Fruit fly (Drosophila melanogaster) whole organism, embryonic: ENCODE results near the gene Sce.

Experiments
- ATbp ChIP-seq: fragments of 200-800 bp; sonication (Bioruptor generic); optimal IDR thresholded peaks from 2 replicates; lab custom pipeline; 2017; ENCODE audit warnings: missing biosample characterization, mild to moderate bottlenecking, missing genetic modification characterization, missing genetic modification reagents
- CG12155 ChIP-seq: fragments of 200-800 bp; sonication (Bioruptor generic); optimal IDR thresholded peaks from 3 replicates; lab custom pipeline; 2016; ENCODE audit warnings: missing biosample characterization, missing genetic modification characterization
- CG1233 ChIP-seq: fragments of 200-800 bp; sonication (Bioruptor generic); optimal IDR thresholded peaks from 4 replicates; lab custom pipeline; 2018; ENCODE audit warnings: missing biosample characterization, mild to moderate bottlenecking, missing genetic modification characterization
- CG12659 ChIP-seq: fragments of 200-800 bp; sonication (Bioruptor generic); optimal IDR thresholded peaks from 3 replicates; lab custom pipeline; 2017; ENCODE audit warnings: mild to moderate bottlenecking, missing biosample characterization, missing genetic modification reagents, missing genetic modification characterization
- CG13775 ChIP-seq: fragments of 200-800 bp; sonication (Bioruptor generic); optimal IDR thresholded peaks from 3 replicates; lab custom pipeline; 2017; ENCODE audit warnings: missing biosample characterization, mild to moderate bottlenecking, missing genetic modification characterization
- CG14014 ChIP-seq: fragments of 200-800 bp; sonication (Bioruptor generic); IDR thresholded peaks from 2 replicates; pipeline ENCODE4 v1.3.6; 2022; ENCODE audit warnings: missing biosample characterization, missing genetic modification characterization
- CG14860 ChIP-seq: fragments of 200-800 bp; sonication (Bioruptor generic); IDR thresholded peaks from 3 replicates; pipeline ENCODE4 v1.3.6; 2022; ENCODE audit warnings: missing biosample characterization, missing genetic modification characterization; ENCODE audit not compliant: partially characterized antibody
- CG1602 ChIP-seq: fragments of 200-800 bp; sonication (Bioruptor generic); optimal IDR thresholded peaks from 3 replicates; lab custom pipeline; 2016; ENCODE audit warnings: missing biosample characterization, missing genetic modification characterization
- CG16779 ChIP-seq: fragments of 200-800 bp; sonication (Bioruptor generic); IDR thresholded peaks from 2 replicates; pipeline ENCODE4 v1.3.6; 2022; ENCODE audit warnings: missing biosample characterization, missing genetic modification characterization
- CG17186 ChIP-seq: fragments of 200-800 bp; sonication (Bioruptor generic); optimal IDR thresholded peaks from 3 replicates; lab custom pipeline; 2017; ENCODE audit warnings: missing biosample characterization, missing genetic modification reagents, missing genetic modification characterization
- CG17568 ChIP-seq: fragments of 200-800 bp; sonication (Bioruptor generic); optimal IDR thresholded peaks from 2 replicates; lab custom pipeline; 2018; ENCODE audit warnings: missing biosample characterization, mild to moderate bottlenecking, missing genetic modification characterization, moderate library complexity
- CG2678 ChIP-seq: fragments of 200-800 bp; sonication (Bioruptor generic); optimal IDR thresholded peaks from 3 replicates; lab custom pipeline; 2019; ENCODE audit warnings: missing biosample characterization, mild to moderate bottlenecking, missing genetic modification characterization, moderate library complexity
- CG3065 ChIP-seq: fragments of 200-800 bp; sonication (Bioruptor generic); optimal IDR thresholded peaks from 2 replicates; lab custom pipeline; 2016; ENCODE audit warnings: missing biosample characterization, missing genetic modification characterization
- CG3407 ChIP-seq: fragments of 200-800 bp; sonication (Bioruptor generic); optimal IDR thresholded peaks from 2 replicates; lab custom pipeline; 2018; ENCODE audit warnings: missing biosample characterization, mild to moderate bottlenecking, missing genetic modification characterization
- CG34376 ChIP-seq: fragments of 200-800 bp; sonication (Bioruptor generic); optimal IDR thresholded peaks from 2 replicates; lab custom pipeline; 2018; ENCODE audit warnings: missing biosample characterization, mild to moderate bottlenecking, missing genetic modification characterization
- CG3995 ChIP-seq: fragments of 200-800 bp; sonication (Bioruptor generic); optimal IDR thresholded peaks from 3 replicates; lab custom pipeline; 2016; ENCODE audit warnings: missing biosample characterization, missing genetic modification characterization
- CG4424 ChIP-seq: fragments of 200-800 bp; sonication (Bioruptor generic); optimal IDR thresholded peaks from 3 replicates; lab custom pipeline; 2016; ENCODE audit warnings: missing biosample characterization, missing genetic modification characterization
- CG4617 ChIP-seq: fragments of 200-800 bp; sonication (Bioruptor generic); optimal IDR thresholded peaks from 3 replicates; lab custom pipeline; 2016; ENCODE audit warnings: missing biosample characterization, missing genetic modification characterization, borderline replicate concordance
- CG6854 ChIP-seq: fragments of 200-800 bp; sonication (Bioruptor generic); optimal IDR thresholded peaks from 3 replicates; lab custom pipeline; 2017; ENCODE audit warnings: missing biosample characterization, mild to moderate bottlenecking, missing genetic modification characterization
- CG7271 ChIP-seq: fragments of 200-800 bp; sonication (Bioruptor generic); optimal IDR thresholded peaks from 2 replicates; lab custom pipeline; 2018; ENCODE audit warnings: missing biosample characterization, mild to moderate bottlenecking, missing genetic modification characterization, moderate library complexity
- CG7372 ChIP-seq: fragments of 200-800 bp; sonication (Bioruptor generic); IDR thresholded peaks from 2 replicates; pipeline ENCODE4 v1.3.6; 2022; ENCODE audit warnings: missing biosample characterization, missing genetic modification characterization
- CG8944 ChIP-seq: fragments of 200-800 bp; sonication (Bioruptor generic); optimal IDR thresholded peaks from 3 replicates; lab custom pipeline; 2016; ENCODE audit warnings: missing biosample characterization, missing genetic modification characterization
- CG9876 ChIP-seq: fragments of 200-800 bp; sonication (Bioruptor generic); optimal IDR thresholded peaks from 2 replicates; lab custom pipeline; 2016; ENCODE audit warnings: missing biosample characterization, missing genetic modification characterization
- Dad ChIP-seq: fragments of 200-800 bp; sonication (Bioruptor generic); optimal IDR thresholded peaks from 3 replicates; lab custom pipeline; 2016; ENCODE audit warnings: missing biosample characterization, missing genetic modification characterization
- Dll ChIP-seq: fragments of 200-800 bp; sonication (Bioruptor generic); IDR thresholded peaks from 4 replicates; pipeline ENCODE4 v1.3.6; 2022; ENCODE audit warnings: missing biosample characterization, missing genetic modification characterization; ENCODE audit not compliant: partially characterized antibody
- ERR ChIP-seq: fragments of 200-800 bp; sonication (Bioruptor generic); optimal IDR thresholded peaks from 2 replicates; lab custom pipeline; 2016; ENCODE audit warnings: missing biosample characterization, missing genetic modification characterization
- Ets65A ChIP-seq: fragments of 200-800 bp; sonication (Bioruptor generic); peaks from one replicate; lab custom pipeline; 2016; ENCODE audit warnings: missing biosample characterization, missing genetic modification characterization
- Gug ChIP-seq: fragments of 200-800 bp; sonication (Bioruptor generic); IDR thresholded peaks from 4 replicates; pipeline ENCODE4 v1.3.6; 2022; ENCODE audit warnings: missing biosample characterization, missing genetic modification characterization
- HHEX ChIP-seq: fragments of 200-800 bp; sonication (Bioruptor generic); optimal IDR thresholded peaks from 3 replicates; lab custom pipeline; 2017; ENCODE audit warnings: missing biosample characterization, mild to moderate bottlenecking, missing genetic modification characterization, missing genetic modification reagents
- Hey ChIP-seq: fragments of 200-800 bp; sonication (Bioruptor generic); optimal IDR thresholded peaks from 3 replicates; lab custom pipeline; 2018; ENCODE audit warnings: missing biosample characterization, mild to moderate bottlenecking, missing genetic modification characterization
- Hr3 ChIP-seq: fragments of 200-800 bp; sonication (Bioruptor generic); optimal IDR thresholded peaks from 3 replicates; lab custom pipeline; 2016; ENCODE audit warnings: missing biosample characterization, missing genetic modification characterization
- Hr51 ChIP-seq, 2 experiments: fragments of 200-800 bp; sonication (Bioruptor generic); optimal IDR thresholded peaks; 2 replicates in 1 of 2; 3 replicates in 1 of 2; lab custom pipeline; 2016 to 2018; ENCODE audit warnings: missing biosample characterization in 2 of 2, missing genetic modification characterization in 2 of 2, mild to moderate bottlenecking in 1 of 2, moderate library complexity in 1 of 2
- Meics ChIP-seq: fragments of 200-800 bp; sonication (Bioruptor generic); optimal IDR thresholded peaks from 2 replicates; lab custom pipeline; 2017; ENCODE audit warnings: missing biosample characterization, mild to moderate bottlenecking, missing genetic modification characterization
- Ptx1 ChIP-seq: fragments of 200-800 bp; sonication (Bioruptor generic); IDR thresholded peaks from 2 replicates; pipeline ENCODE4 v1.3.6; 2022; ENCODE audit warnings: missing biosample characterization, missing genetic modification characterization
- Sry-δ ChIP-seq: fragments of 200-800 bp; sonication (Bioruptor generic); optimal IDR thresholded peaks from 2 replicates; lab custom pipeline; 2016; ENCODE audit warnings: missing biosample characterization, missing genetic modification characterization
- bsh ChIP-seq, 2 experiments: fragments of 200-800 bp; sonication (Bioruptor generic); optimal IDR thresholded peaks; 2 replicates each; lab custom pipeline; 2017 to 2018; ENCODE audit warnings: mild to moderate bottlenecking in 2 of 2, missing biosample characterization in 2 of 2, missing genetic modification characterization in 2 of 2, moderate library complexity in 1 of 2
- dysf ChIP-seq: fragments of 200-800 bp; sonication (Bioruptor generic); IDR thresholded peaks from 3 replicates; pipeline ENCODE4 v1.3.6; 2022; ENCODE audit warnings: missing biosample characterization, missing genetic modification characterization
- esg ChIP-seq: fragments of 200-800 bp; sonication (Bioruptor generic); conservative IDR thresholded peaks from 2 replicates; pipeline ENCODE4 v1.3.6; 2022; ENCODE audit warnings: missing biosample characterization, missing genetic modification characterization
- fd3F ChIP-seq: fragments of 200-800 bp; sonication (Bioruptor generic); optimal IDR thresholded peaks from 2 replicates; lab custom pipeline; 2018; ENCODE audit warnings: missing biosample characterization, mild to moderate bottlenecking, missing genetic modification characterization, moderate library complexity
- hb ChIP-seq: fragments of 200-800 bp; sonication (Bioruptor generic); IDR thresholded peaks from 3 replicates; pipeline ENCODE4 v1.3.6; 2022; ENCODE audit warnings: missing biosample characterization, missing genetic modification characterization; ENCODE audit not compliant: partially characterized antibody
- hkb ChIP-seq, 2 experiments: fragments of 200-800 bp in 1 of 2; fragments of >200 bp in 1 of 2; sonication (Bioruptor generic) in 1 of 2; IDR thresholded peaks in 1 of 2; optimal IDR thresholded peaks in 1 of 2; 2 replicates each; pipeline versions ENCODE4 v1.3.6 to Lab custom; 2017 to 2022; ENCODE audit warnings: missing biosample characterization in 1 of 2, missing genetic modification characterization in 1 of 2
- kah ChIP-seq: fragments of 200-800 bp; sonication (Bioruptor generic); optimal IDR thresholded peaks from 2 replicates; lab custom pipeline; 2018; ENCODE audit warnings: missing biosample characterization, mild to moderate bottlenecking, missing genetic modification characterization
- luna ChIP-seq: fragments of 200-800 bp; sonication (Bioruptor generic); optimal IDR thresholded peaks from 2 replicates; lab custom pipeline; 2016; ENCODE audit warnings: missing biosample characterization, missing genetic modification characterization
- maf-S ChIP-seq: fragments of 200-800 bp; sonication (Bioruptor generic); optimal IDR thresholded peaks from 2 replicates; lab custom pipeline; 2016; ENCODE audit warnings: missing biosample characterization, missing genetic modification characterization
- nau ChIP-seq: fragments of 200-800 bp; sonication (Bioruptor generic); optimal IDR thresholded peaks from 3 replicates; lab custom pipeline; 2017; ENCODE audit warnings: missing biosample characterization, mild to moderate bottlenecking, missing genetic modification characterization, missing genetic modification reagents
- pzg ChIP-seq: fragments of 200-800 bp; sonication (Bioruptor generic); optimal IDR thresholded peaks from 3 replicates; lab custom pipeline; 2018; ENCODE audit warnings: missing biosample characterization, mild to moderate bottlenecking, missing genetic modification characterization, moderate library complexity
- row ChIP-seq: fragments of 200-800 bp; sonication (Bioruptor generic); IDR thresholded peaks from 3 replicates; pipeline ENCODE4 v1.3.6; 2022; ENCODE audit warnings: missing biosample characterization, missing genetic modification characterization
- seq ChIP-seq: fragments of 200-800 bp; sonication (Bioruptor generic); IDR thresholded peaks from 2 replicates; pipeline ENCODE4 v1.3.6; 2022; ENCODE audit warnings: missing biosample characterization, missing genetic modification characterization
- zfh1 ChIP-seq: fragments of 200-800 bp; sonication (Bioruptor generic); IDR thresholded peaks from 3 replicates; pipeline ENCODE4 v1.3.6; 2022; ENCODE audit warnings: missing biosample characterization, missing genetic modification characterization

The Sce gene

DNA sequence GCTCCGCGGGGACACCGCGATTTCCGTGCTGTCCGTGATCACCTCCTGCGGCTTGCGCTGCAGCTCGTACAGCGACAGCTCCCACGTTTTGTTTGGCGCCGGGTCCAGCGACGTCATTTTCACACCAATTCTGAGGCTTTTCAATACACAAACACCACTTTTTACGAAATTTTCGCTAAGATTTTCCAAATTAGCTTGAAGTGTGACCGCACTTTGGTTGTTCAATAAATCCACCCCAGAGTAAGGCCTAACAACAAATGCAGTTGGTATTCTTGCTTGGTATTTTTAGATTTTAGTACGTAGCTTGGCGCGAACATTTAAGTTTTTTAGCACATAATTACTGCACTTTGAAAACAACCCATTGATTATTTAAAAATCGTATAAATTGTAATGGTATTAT is at the start of gene Sce (continued):
- peak; percentile 79 for TF ChIP-seq CG4617 (GFP tag; lab: Kevin White, UChicago)
- no peak for TF ChIP-seq maf-S (GFP tag; lab: Kevin White, UChicago)
- no peak for TF ChIP-seq CG14860 (GFP tag; lab: Robert Waterston, UW)
- no peak for TF ChIP-seq CG12659 (GFP tag; lab: Kevin White, UChicago)
- TF ChIP-seq bsh (GFP tag; optimal IDR thresholded peaks at IDR 0.05; lab: Kevin White, UChicago), result no peak
- TF ChIP-seq nau (GFP tag; lab: Kevin White, UChicago), result no peak
- peak; percentile 71 for TF ChIP-seq pzg (GFP tag; lab: Kevin White, UChicago)
- TF ChIP-seq Hr3, result no peak
- TF ChIP-seq Ptx1, result no peak
- TF ChIP-seq HHEX (GFP tag; lab: Kevin White, UChicago), result no peak
- TF ChIP-seq CG7372 (GFP tag; lab: Robert Waterston, UW), result no peak
- no peak for TF ChIP-seq CG3407 (GFP tag; lab: Kevin White, UChicago)
- no peak for TF ChIP-seq Hr51 (GFP tag; optimal IDR thresholded peaks at IDR 0.05; lab: Kevin White, UChicago)
- no peak for TF ChIP-seq kah (GFP tag; lab: Kevin White, UChicago)
- no peak for TF ChIP-seq CG8944 (GFP tag; lab: Kevin White, UChicago)
- no peak for TF ChIP-seq hkb (optimal IDR thresholded peaks at IDR 0.05; lab: Kevin White, UChicago)
- no peak for TF ChIP-seq hkb (GFP tag; IDR thresholded peaks at IDR 0.05; lab: Robert Waterston, UW)
- no peak for TF ChIP-seq CG17568 (GFP tag; lab: Kevin White, UChicago)
- no peak for TF ChIP-seq CG1602
- TF ChIP-seq CG12155 (GFP tag; lab: Kevin White, UChicago), result no peak
- TF ChIP-seq Sry-δ (GFP tag; lab: Kevin White, UChicago), result no peak
- no peak for TF ChIP-seq esg
- TF ChIP-seq CG16779 (GFP tag; lab: Robert Waterston, UW), result no peak
- no peak for TF ChIP-seq CG9876
- 0 out of 4 replicates have a peak, but pooled peaks have one; percentile 13 for TF ChIP-seq Dll (GFP tag; lab: Robert Waterston, UW)
- no peak for TF ChIP-seq dysf (GFP tag; lab: Robert Waterston, UW)
- TF ChIP-seq CG3065 (GFP tag; lab: Kevin White, UChicago), result no peak
- TF ChIP-seq, all 482 proteins: peak for 15

DNA sequence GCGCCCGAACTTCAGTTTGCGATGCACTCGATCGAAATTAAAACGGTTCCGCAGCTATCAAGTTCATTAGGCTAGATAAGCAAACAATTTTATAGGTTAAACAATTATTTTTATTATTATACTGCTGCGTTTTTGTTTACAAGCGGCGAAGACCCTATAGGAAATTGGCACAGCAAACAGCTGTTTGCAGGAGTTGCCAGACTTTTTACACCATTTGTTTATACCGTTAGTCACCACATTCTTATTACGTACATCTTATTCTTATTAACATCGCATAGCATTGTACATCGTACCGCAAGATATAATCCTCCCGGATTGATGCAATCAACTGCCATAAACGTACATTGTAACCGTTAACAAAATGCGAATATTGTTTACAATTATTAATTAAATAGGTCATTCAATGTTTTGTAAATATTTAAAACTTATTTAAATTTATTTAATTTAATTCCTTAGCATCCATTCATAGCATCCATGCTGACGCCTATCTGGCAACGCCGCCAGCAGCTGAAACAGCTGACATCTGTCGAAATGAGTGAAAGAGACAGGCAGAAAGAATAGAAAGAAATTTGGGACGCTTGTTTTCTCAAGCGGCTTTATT is 24.9 kb upstream of the Sce start, which contains the start of the genes CROT and CG12877:
Gene CROT (minus strand): TSS at position 171 of the 601 bp plus-strand sequence.
Gene CG12877 (plus strand): TSS at position 520 of the 601 bp plus-strand sequence.
- TF ChIP-seq luna (GFP tag; lab: Kevin White, UChicago) (no peak), CG14014 (peak; percentile 73; the same call in 1 of the 2 replicates), row (GFP tag; lab: Robert Waterston, UW) (peak; percentile 88), zfh1 (GFP tag; lab: Robert Waterston, UW) (peak; percentile 76), Gug (GFP tag; lab: Robert Waterston, UW) (peak; percentile 84), CG4617 (GFP tag; lab: Kevin White, UChicago) (peak; percentile 66), Hey (no peak), hb (GFP tag; lab: Robert Waterston, UW) (no peak), CG6854 (GFP tag; lab: Kevin White, UChicago) (peak; percentile 37), CG17186 (peak; percentile 45), Meics (GFP tag; lab: Kevin White, UChicago) (peak; percentile 73), Ets65A (GFP tag; lab: Kevin White, UChicago) (peak; percentile 90), Dad (GFP tag; lab: Kevin White, UChicago) (peak; percentile 58), ATbp (GFP tag; lab: Kevin White, UChicago) (peak; percentile 69), CG7271 (tag; lab: Kevin White, UChicago) (no peak), CG34376 (GFP tag; lab: Kevin White, UChicago) (peak; percentile 58), seq (0 out of 2 replicates have a peak, but pooled peaks have one; percentile 6), ERR (GFP tag; lab: Kevin White, UChicago) (no peak), CG1233 (GFP tag; lab: Kevin White, UChicago) (peak; percentile 64), fd3F (GFP tag; lab: Kevin White, UChicago) (peak; percentile 73), CG3995 (GFP tag; lab: Kevin White, UChicago) (peak; percentile 92), CG4424 (GFP tag; lab: Kevin White, UChicago) (peak; percentile 73), CG13775 (GFP tag; lab: Kevin White, UChicago) (peak; percentile 89), CG2678 (tag; lab: Kevin White, UChicago) (peak; percentile 72)
